Worm (Caenorhabditis elegans) whole organism, young adult: Measurements from ENCODE around the gene str-155.

Experiments used
- B0019.2 ChIP-seq: fragments of 200-800 bp; sonication (Bioruptor generic); conservative IDR thresholded peaks from 2 replicates; pipeline ENCODE4 v1.3.6; 2022; ENCODE audit warnings: missing genetic modification reagents, missing genetic modification characterization, missing compliant biosample characterization
- B0261.1 ChIP-seq: sonication (generic microtip); optimal IDR thresholded peaks from 2 replicates; lab custom pipeline; 2016; ENCODE audit warnings: mild to moderate bottlenecking, missing genetic modification characterization, moderate library complexity, missing compliant biosample characterization
- F22D6.2 ChIP-seq: sonication (generic microtip); optimal IDR thresholded peaks from 2 replicates; lab custom pipeline; 2016; ENCODE audit warnings: mild to moderate bottlenecking, missing genetic modification characterization, missing compliant biosample characterization
- Y53F4B.3 ChIP-seq: fragments of 200-800 bp; sonication (Bioruptor generic); IDR thresholded peaks from 2 replicates; pipeline ENCODE4 v1.3.6; 2022; ENCODE audit warnings: missing genetic modification reagents, missing genetic modification characterization, missing compliant biosample characterization
- ceh-58 ChIP-seq: fragments of 200-800 bp; sonication (Bioruptor generic); IDR thresholded peaks from 2 replicates; pipeline ENCODE4 v1.3.6; 2022; ENCODE audit warnings: missing genetic modification characterization, missing compliant biosample characterization
- dpff-1 ChIP-seq: sonication (generic microtip); optimal IDR thresholded peaks from 2 replicates; lab custom pipeline; 2017; ENCODE audit warnings: mild to moderate bottlenecking, missing genetic modification characterization, missing compliant biosample characterization
- efl-1 ChIP-seq: fragments of 150-350 bp; optimal IDR thresholded peaks from 2 replicates; lab custom pipeline; 2014; ENCODE audit warnings: missing biosample characterization, missing genetic modification reagents, missing genetic modification characterization
- pha-4 ChIP-seq: fragments of 150-350 bp; sonication (generic microtip); optimal IDR thresholded peaks from 2 replicates; lab custom pipeline; 2014; ENCODE audit warnings: missing biosample characterization, missing genetic modification reagents, missing genetic modification characterization
- sea-2 ChIP-seq: fragments of 200-800 bp; sonication (Bioruptor generic); IDR thresholded peaks from 2 replicates; pipeline ENCODE4 v1.3.6; 2022; ENCODE audit warnings: missing genetic modification characterization, missing compliant biosample characterization
- unc-130 ChIP-seq: sonication (generic microtip); optimal IDR thresholded peaks from 2 replicates; lab custom pipeline; 2016; ENCODE audit warnings: missing genetic modification reagents, missing genetic modification characterization, missing compliant biosample characterization
- ztf-18 ChIP-seq: sonication (generic microtip); optimal IDR thresholded peaks from 2 replicates; lab custom pipeline; 2016; ENCODE audit warnings: missing genotype, mild to moderate bottlenecking, missing genetic modification characterization, missing compliant biosample characterization

DNA sequence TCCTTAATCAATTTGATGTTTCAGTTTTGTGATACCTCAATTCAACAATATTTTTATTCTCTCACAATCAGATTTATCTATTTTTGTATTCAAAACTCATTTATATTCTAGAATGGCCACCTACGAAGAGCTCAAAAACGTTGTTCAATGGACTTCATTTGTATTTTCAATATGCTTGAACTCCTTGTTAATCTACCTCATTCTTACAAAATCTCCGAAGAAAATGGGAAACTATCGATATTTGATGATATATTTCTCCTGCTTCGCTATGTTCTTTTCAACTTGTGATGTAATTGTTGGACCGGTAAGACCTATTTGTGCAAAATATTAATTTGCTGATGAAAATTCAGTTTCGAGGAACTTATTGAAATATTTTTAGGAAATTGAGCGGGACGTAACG lies 44.8 kb downstream of the str-155 start, which contains the start of gene str-164:
- no peak for TF ChIP-seq Y53F4B.3 (GFP tag; lab: Robert Waterston, UW)
- no peak for TF ChIP-seq B0261.1
- TF ChIP-seq unc-130 (GFP tag; lab: Kevin White, UChicago) = no peak
- TF ChIP-seq B0019.2 = no peak
- no peak for TF ChIP-seq dpff-1 (tag; lab: Kevin White, UChicago)
- TF ChIP-seq ceh-58 (GFP tag; lab: Robert Waterston, UW) = no peak
- no peak for TF ChIP-seq efl-1 (GFP tag; lab: Kevin White, UChicago)
- TF ChIP-seq ztf-18 (tag; lab: Kevin White, UChicago) = no peak
- TF ChIP-seq sea-2 (GFP tag; lab: Robert Waterston, UW) = no peak
- no peak for TF ChIP-seq pha-4 (tag; lab: Kevin White, UChicago)
- TF ChIP-seq F22D6.2 (tag; lab: Kevin White, UChicago) = no peak
